Worm (Caenorhabditis elegans): ENCODE data around the gene cpg-7.
A peak's percentile ranks its signal among the peaks of the same experiment; 100 is the strongest.

The cpg-7 gene

ce11 chrII:14154357-14154756 is 45.3 kb upstream of the cpg-7 start, which contains the start of gene Y48B6A.1 (continued):
- TF ChIP-seq dmd-6 (GFP tag; IDR thresholded peaks at IDR 0.05) = peak; percentile 84
- TF ChIP-seq ctbp-1 (GFP tag; IDR thresholded peaks at IDR 0.05) = peak; percentile 63; the same call in 1 of the 2 replicates
- TF ChIP-seq jun-1 (tag; optimal IDR thresholded peaks at IDR 0.05) = peak; percentile 83
- TF ChIP-seq aly-2 (tag; optimal IDR thresholded peaks at IDR 0.05) = no peak
- TF ChIP-seq nhr-42 (GFP tag; IDR thresholded peaks at IDR 0.05) = peak; percentile 95
- peak; percentile 95 to 99 for TF ChIP-seq lsy-2 (tag; optimal IDR thresholded peaks at IDR 0.05)
- TF ChIP-seq nhr-48 (tag; optimal IDR thresholded peaks at IDR 0.05) = peak; percentile 41
- TF ChIP-seq spr-3 (GFP tag; optimal IDR thresholded peaks at IDR 0.05) = peak; percentile 4
- no peak for TF ChIP-seq nhr-237 (tag; optimal IDR thresholded peaks at IDR 0.05)
- TF ChIP-seq egl-27 (tag; optimal IDR thresholded peaks at IDR 0.05) = no peak
- TF ChIP-seq ces-1 (GFP tag; optimal IDR thresholded peaks at IDR 0.05) = peak; percentile 17
- peak; percentile 68 for TF ChIP-seq mdt-29 (GFP tag; IDR thresholded peaks at IDR 0.05)
- peak; percentile 59; the same call in 1 of the 2 replicates for TF ChIP-seq Y48G9A.11 (GFP tag; IDR thresholded peaks at IDR 0.05)
- TF ChIP-seq lin-15B (tag; optimal IDR thresholded peaks at IDR 0.05) = peak; percentile 88
- TF ChIP-seq pha-4 (GFP tag; IDR thresholded peaks at IDR 0.05) = peak; percentile 76; the same call in 1 of the 2 replicates
- peak; percentile 99 for TF ChIP-seq pha-4 (tag; optimal IDR thresholded peaks at IDR 0.05)
- no peak for TF ChIP-seq unc-62 (GFP tag; optimal IDR thresholded peaks at IDR 0.05 in 1 of 2)
- TF ChIP-seq unc-62 (tag; optimal IDR thresholded peaks at IDR 0.05) = no peak
- 0 out of 2 replicates have a peak, but pooled peaks have one; percentile 35 for TF ChIP-seq saeg-2 (GFP tag; IDR thresholded peaks at IDR 0.05)
- no peak for TF ChIP-seq daf-19 (GFP tag; conservative IDR thresholded peaks at IDR 0.05)
- peak; percentile 99 for TF ChIP-seq lin-38 (GFP tag; IDR thresholded peaks at IDR 0.05)
- TF ChIP-seq mxl-3 (GFP tag; optimal IDR thresholded peaks at IDR 0.05) = peak; percentile 87
- no peak for TF ChIP-seq ceh-32 (tag; optimal IDR thresholded peaks at IDR 0.05; ENCODE audit: poor library complexity)
- no peak for TF ChIP-seq ceh-62 (tag; optimal IDR thresholded peaks at IDR 0.05)
- no peak for TF ChIP-seq nhr-41 (GFP tag; IDR thresholded peaks at IDR 0.05)
- TF ChIP-seq lin-13 (GFP tag; optimal IDR thresholded peaks at IDR 0.05) = peak; percentile 96
- TF ChIP-seq nhr-76 (tag; optimal IDR thresholded peaks at IDR 0.05) = no peak
- TF ChIP-seq zfp-2 (tag; optimal IDR thresholded peaks at IDR 0.05) = peak; percentile 49
- peak; percentile 91 for TF ChIP-seq rbr-2 (tag; optimal IDR thresholded peaks at IDR 0.05)
- peak; percentile 88 for TF ChIP-seq duxl-1 (tag; optimal IDR thresholded peaks at IDR 0.05; ENCODE audit: poor library complexity)
- peak; percentile 90 for TF ChIP-seq dpl-1 (GFP tag; optimal IDR thresholded peaks at IDR 0.05)
- TF ChIP-seq mxl-2 (GFP tag; conservative IDR thresholded peaks at IDR 0.05) = 0 out of 2 replicates have a peak, but pooled peaks have one; percentile 42
- peak; percentile 89 for TF ChIP-seq vab-7 (GFP tag; IDR thresholded peaks at IDR 0.05)
- TF ChIP-seq nhr-25 (tag; optimal IDR thresholded peaks at IDR 0.05; ENCODE audit: borderline replicate concordance, insufficient read depth) = peak; percentile 77
- no peak for TF ChIP-seq F10B5.3 (tag; optimal IDR thresholded peaks at IDR 0.05)
- peak; percentile 58 for TF ChIP-seq F49E8.2 (tag; optimal IDR thresholded peaks at IDR 0.05; ENCODE audit: borderline replicate concordance)
- peak; percentile 42 for TF ChIP-seq zip-2 (tag; optimal IDR thresholded peaks at IDR 0.05)
- peak; percentile 92 for TF ChIP-seq nhr-11 (tag; optimal IDR thresholded peaks at IDR 0.05)
- TF ChIP-seq T20F7.1 (GFP tag; optimal IDR thresholded peaks at IDR 0.05) = no peak
- TF ChIP-seq ZK546.5 (tag; optimal IDR thresholded peaks at IDR 0.05) = peak in 1 of 2 experiments; percentile 69
- TF ChIP-seq mep-1 (tag; optimal IDR thresholded peaks at IDR 0.05) = peak; percentile 94
- no peak for TF ChIP-seq ceh-82 (tag; optimal IDR thresholded peaks at IDR 0.05)
- no peak for TF ChIP-seq F44E2.7 (GFP tag; IDR thresholded peaks at IDR 0.05)
- TF ChIP-seq unc-130 (GFP tag; optimal IDR thresholded peaks at IDR 0.05) = peak; percentile 97
- no peak for TF ChIP-seq F26F4.8 (GFP tag; conservative IDR thresholded peaks at IDR 0.05)
- TF ChIP-seq zfp-3 (GFP tag; conservative IDR thresholded peaks at IDR 0.05) = peak; percentile 84
- TF ChIP-seq nhr-28 (tag; optimal IDR thresholded peaks at IDR 0.05) = peak; percentile 93
- peak; percentile 81 for TF ChIP-seq nhr-102 (tag; optimal IDR thresholded peaks at IDR 0.05)
- no peak for TF ChIP-seq ztf-11 (tag; optimal IDR thresholded peaks at IDR 0.05)
- TF ChIP-seq Y5F2A.4 (GFP tag; optimal IDR thresholded peaks at IDR 0.05) = no peak
- TF ChIP-seq tag-97 (GFP tag; IDR thresholded peaks at IDR 0.05) = peak; percentile 62; the same call in 1 of the 2 replicates

Measured in whole organism, L4 larva.